Fruit fly (Drosophila melanogaster) whole organism, adult: Measurements from ENCODE around the gene CG32568.

ENCODE experiments used
- CG11617 ChIP-seq: fragments of 200-800 bp; sonication (Bioruptor generic); optimal IDR thresholded peaks from 2 replicates; lab custom pipeline; 2017; ENCODE audit warnings: mild to moderate bottlenecking, missing biosample characterization, missing genetic modification reagents, missing genetic modification characterization
- CG12768 ChIP-seq: fragments of 200-800 bp; sonication (Bioruptor generic); optimal IDR thresholded peaks from 2 replicates; lab custom pipeline; 2017; ENCODE audit warnings: missing biosample characterization, missing genetic modification characterization, mild to moderate bottlenecking, moderate library complexity, missing genetic modification reagents
- CG14711 ChIP-seq: fragments of 200-800 bp; sonication (Bioruptor generic); optimal IDR thresholded peaks from 2 replicates; lab custom pipeline; 2018; ENCODE audit warnings: missing biosample characterization, mild to moderate bottlenecking, missing genetic modification characterization, moderate library complexity
- CG1620 ChIP-seq: fragments of 200-800 bp; sonication (Bioruptor generic); optimal IDR thresholded peaks from 2 replicates; lab custom pipeline; 2016; ENCODE audit warnings: missing biosample characterization, missing genetic modification characterization
- CG33017 ChIP-seq: fragments of 200-800 bp; sonication (Bioruptor generic); optimal IDR thresholded peaks from 2 replicates; lab custom pipeline; 2018; ENCODE audit warnings: missing biosample characterization, mild to moderate bottlenecking, missing genetic modification characterization, moderate library complexity
- CG5204 ChIP-seq: fragments of 200-800 bp; sonication (Bioruptor generic); optimal IDR thresholded peaks from 2 replicates; lab custom pipeline; 2016; ENCODE audit warnings: missing biosample characterization, missing genetic modification characterization
- CG7045 ChIP-seq: fragments of 200-800 bp; sonication (Bioruptor generic); optimal IDR thresholded peaks from 2 replicates; lab custom pipeline; 2017; ENCODE audit warnings: missing biosample characterization, mild to moderate bottlenecking, missing genetic modification characterization
- CG7101 ChIP-seq: fragments of 200-800 bp; sonication (Bioruptor generic); optimal IDR thresholded peaks from 2 replicates; lab custom pipeline; 2018; ENCODE audit warnings: missing biosample characterization, mild to moderate bottlenecking, missing genetic modification characterization, moderate library complexity
- Clk ChIP-seq: fragments of 200-800 bp; sonication (Bioruptor generic); optimal IDR thresholded peaks from 2 replicates; lab custom pipeline; 2017; ENCODE audit warnings: missing biosample characterization, missing genetic modification characterization
- Crg-1 ChIP-seq: fragments of 200-800 bp; sonication (Bioruptor generic); optimal IDR thresholded peaks from 2 replicates; lab custom pipeline; 2016; ENCODE audit warnings: missing biosample characterization, missing genetic modification characterization
- Hr96 ChIP-seq: fragments of 200-800 bp; sonication (Bioruptor generic); optimal IDR thresholded peaks from 2 replicates; lab custom pipeline; 2016; ENCODE audit warnings: missing biosample characterization, missing genetic modification characterization
- Mnt ChIP-seq: fragments of 200-800 bp; sonication (Bioruptor generic); optimal IDR thresholded peaks from 2 replicates; lab custom pipeline; 2016; ENCODE audit warnings: missing biosample characterization, mild to moderate bottlenecking, missing genetic modification characterization
- bab1 ChIP-seq: fragments of 200-800 bp; sonication (Bioruptor generic); optimal IDR thresholded peaks from 3 replicates; lab custom pipeline; 2019; ENCODE audit warnings: missing biosample characterization, mild to moderate bottlenecking, missing genetic modification characterization, moderate library complexity
- cic ChIP-seq: fragments of 200-800 bp; sonication (Bioruptor generic); optimal IDR thresholded peaks from 2 replicates; lab custom pipeline; 2017; ENCODE audit warnings: missing biosample characterization, mild to moderate bottlenecking, missing genetic modification characterization, moderate library complexity
- cnc ChIP-seq, 2 experiments: fragments of >200 bp; optimal IDR thresholded peaks; 2 replicates each; lab custom pipeline; 2017
- kay ChIP-seq: fragments of 200-800 bp; sonication (Bioruptor generic); peaks from one replicate; lab custom pipeline; 2016; ENCODE audit warnings: missing biosample characterization, missing genetic modification characterization, borderline replicate concordance
- ovo ChIP-seq: fragments of 200-800 bp; sonication (Bioruptor generic); optimal IDR thresholded peaks from 2 replicates; lab custom pipeline; 2016; ENCODE audit warnings: missing biosample characterization, missing genetic modification characterization
- pad ChIP-seq: fragments of 200-800 bp; sonication (Bioruptor generic); optimal IDR thresholded peaks from 3 replicates; lab custom pipeline; 2017; ENCODE audit warnings: missing biosample characterization, missing genetic modification characterization, mild to moderate bottlenecking, moderate library complexity, missing genetic modification reagents
- tj ChIP-seq: fragments of 200-800 bp; sonication (Bioruptor generic); optimal IDR thresholded peaks from 3 replicates; lab custom pipeline; 2017; ENCODE audit warnings: missing biosample characterization, mild to moderate bottlenecking, missing genetic modification characterization, moderate library complexity
- toe ChIP-seq: fragments of 200-800 bp; sonication (Bioruptor generic); optimal IDR thresholded peaks from 2 replicates; lab custom pipeline; 2016; ENCODE audit warnings: missing biosample characterization, missing genetic modification characterization

The CG32568 gene

dm6 chrX:16724544-16724943 lies 16.2 kb upstream of the CG32568 start:
- TF ChIP-seq CG7045 (GFP tag; lab: Kevin White, UChicago) (no peak), tj (GFP tag; lab: Kevin White, UChicago) (peak; percentile 93), bab1 (GFP tag; lab: Kevin White, UChicago) (peak; percentile 3)

dm6 chrX:16730791-16731190 lies 9.9 kb upstream of the CG32568 start, which contains the start of gene TwdlX:
Gene TwdlX (plus strand): TSS chrX:16731091.
- TF ChIP-seq CG7045 (GFP tag; lab: Kevin White, UChicago), result no peak
- TF ChIP-seq cic (GFP tag; lab: Kevin White, UChicago), result no peak
- TF ChIP-seq CG7101 (tag; lab: Kevin White, UChicago), result no peak
- no peak for TF ChIP-seq toe (GFP tag; lab: Kevin White, UChicago)
- no peak for TF ChIP-seq tj (GFP tag; lab: Kevin White, UChicago)

- TF ChIP-seq pad (no peak), CG14711 (tag; lab: Kevin White, UChicago) (no peak), cic (GFP tag; lab: Kevin White, UChicago) (no peak), CG5204 (GFP tag; lab: Kevin White, UChicago) (no peak), Hr96 (no peak), cnc (optimal IDR thresholded peaks at IDR 0.05; lab: Kevin White, UChicago) (no peak), CG11617 (GFP tag; lab: Kevin White, UChicago) (no peak), CG1620 (GFP tag; lab: Kevin White, UChicago) (no peak), ovo (GFP tag; lab: Kevin White, UChicago) (no peak), CG7101 (tag; lab: Kevin White, UChicago) (no peak), CG33017 (tag; lab: Kevin White, UChicago) (no peak), tj (GFP tag; lab: Kevin White, UChicago) (no peak), CG7045 (GFP tag; lab: Kevin White, UChicago) (no peak), Clk (GFP tag; lab: Kevin White, UChicago) (no peak), Crg-1 (GFP tag; lab: Kevin White, UChicago) (no peak), Mnt (GFP tag; lab: Kevin White, UChicago) (no peak)
Observed at dm6 chrX:16733244-16733643, 7.5 kb upstream of the CG32568 start.

dm6 chrX:16734647-16735046 lies 6.1 kb upstream of the CG32568 start, which contains the start of gene TwdlY:
Gene TwdlY (plus strand): TSS chrX:16734947.
- TF ChIP-seq Mnt (GFP tag; lab: Kevin White, UChicago) (no peak), CG5204 (GFP tag; lab: Kevin White, UChicago) (no peak), CG11617 (GFP tag; lab: Kevin White, UChicago) (no peak), CG14711 (tag; lab: Kevin White, UChicago) (no peak), CG33017 (tag; lab: Kevin White, UChicago) (no peak), ovo (GFP tag; lab: Kevin White, UChicago) (no peak), Clk (GFP tag; lab: Kevin White, UChicago) (no peak), toe (GFP tag; lab: Kevin White, UChicago) (no peak), pad (no peak), cnc (optimal IDR thresholded peaks at IDR 0.05; lab: Kevin White, UChicago) (no peak), kay (GFP tag; lab: Kevin White, UChicago) (no peak), CG7101 (tag; lab: Kevin White, UChicago) (no peak), CG7045 (GFP tag; lab: Kevin White, UChicago) (no peak), Hr96 (no peak), CG12768 (GFP tag; lab: Kevin White, UChicago) (no peak), Crg-1 (GFP tag; lab: Kevin White, UChicago) (no peak), bab1 (GFP tag; lab: Kevin White, UChicago) (no peak)

- TF ChIP-seq pad (no peak), Mnt (GFP tag; lab: Kevin White, UChicago) (no peak), ovo (GFP tag; lab: Kevin White, UChicago) (no peak), CG7045 (GFP tag; lab: Kevin White, UChicago) (no peak)
Observed at dm6 chrX:16736180-16736579, 4.5 kb upstream of the CG32568 start.

- TF ChIP-seq CG1620 (GFP tag; lab: Kevin White, UChicago) (no peak), CG5204 (GFP tag; lab: Kevin White, UChicago) (no peak), kay (GFP tag; lab: Kevin White, UChicago) (no peak), CG33017 (tag; lab: Kevin White, UChicago) (no peak), CG12768 (GFP tag; lab: Kevin White, UChicago) (no peak), Mnt (GFP tag; lab: Kevin White, UChicago) (no peak), CG11617 (GFP tag; lab: Kevin White, UChicago) (no peak), CG14711 (tag; lab: Kevin White, UChicago) (no peak), tj (GFP tag; lab: Kevin White, UChicago) (no peak), bab1 (GFP tag; lab: Kevin White, UChicago) (no peak), ovo (GFP tag; lab: Kevin White, UChicago) (no peak), Crg-1 (GFP tag; lab: Kevin White, UChicago) (no peak), toe (GFP tag; lab: Kevin White, UChicago) (no peak)
Observed at dm6 chrX:16737878-16738277, 2.8 kb upstream of the CG32568 start, which contains the start of gene TwdlZ. Gene TwdlZ (plus strand): TSS chrX:16738178.

- TF ChIP-seq CG1620 (GFP tag; lab: Kevin White, UChicago) (no peak), CG7101 (tag; lab: Kevin White, UChicago) (no peak), ovo (GFP tag; lab: Kevin White, UChicago) (no peak), Crg-1 (GFP tag; lab: Kevin White, UChicago) (no peak), tj (GFP tag; lab: Kevin White, UChicago) (no peak)
Observed at dm6 chrX:16742547-16742946, 1.8 kb downstream of the CG32568 start, which contains the start of gene Twdlalpha. Gene Twdlalpha (plus strand): TSS chrX:16742847.
